Worm (Caenorhabditis elegans): Measurements from ENCODE around the gene cav-1.

DNA sequence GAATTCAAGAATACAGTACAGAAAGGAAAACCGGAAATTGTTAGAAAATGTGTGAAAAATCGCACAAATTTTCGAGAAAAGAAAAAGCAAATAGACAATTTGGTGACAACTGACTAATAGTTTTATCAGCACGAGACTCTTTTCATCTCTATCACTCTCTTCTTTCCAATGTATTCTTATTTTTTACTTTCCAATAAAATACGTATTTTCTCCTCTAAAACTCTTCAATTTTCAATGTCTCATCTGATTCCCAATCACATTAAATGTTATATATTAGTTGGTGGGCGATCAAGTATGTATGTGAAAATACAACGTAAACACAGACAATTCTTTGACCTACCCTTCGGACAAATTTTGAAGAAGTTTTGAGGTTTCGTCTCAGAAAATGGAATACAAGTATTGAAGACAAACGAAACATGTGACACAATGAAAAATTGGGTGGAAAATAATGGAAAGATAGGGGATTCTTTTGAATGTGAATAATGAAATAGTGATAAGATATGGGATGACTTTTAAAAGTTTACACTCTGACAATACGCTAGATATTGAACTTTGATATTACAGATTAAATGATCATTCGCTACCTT, 35.0 kb upstream of the cav-1 start, which contains the start of gene cka-1:
- TF ChIP-seq nhr-25 (tag; optimal IDR thresholded peaks at IDR 0.05) = no peak
- no peak for TF ChIP-seq snpc-4 (tag; optimal IDR thresholded peaks at IDR 0.05)
- TF ChIP-seq pha-4 (tag; optimal IDR thresholded peaks at IDR 0.05) = no peak
- no peak for TF ChIP-seq elt-1 (tag; optimal IDR thresholded peaks at IDR 0.05)
- TF ChIP-seq unc-62 (GFP tag; optimal IDR thresholded peaks at IDR 0.05) = no peak
- TF ChIP-seq lin-15B (tag; optimal IDR thresholded peaks at IDR 0.05) = no peak
- TF ChIP-seq ztf-4 (tag; optimal IDR thresholded peaks at IDR 0.05) = no peak
- TF ChIP-seq ZK546.5 (tag; optimal IDR thresholded peaks at IDR 0.05) = no peak
- TF ChIP-seq pqm-1 (tag; optimal IDR thresholded peaks at IDR 0.05) = peak; percentile 56
- no peak for TF ChIP-seq lin-39 (tag; optimal IDR thresholded peaks at IDR 0.05)
- no peak for TF ChIP-seq nhr-11 (tag; optimal IDR thresholded peaks at IDR 0.05)
- TF ChIP-seq zag-1 (tag; optimal IDR thresholded peaks at IDR 0.05) = no peak

Data from whole organism, L3 larva.